Worm (Caenorhabditis elegans) whole organism, L1 larva: ENCODE measurements around the gene toca-1.

Source experiments
- F16B12.6 ChIP-seq: fragments of 150-350 bp; optimal IDR thresholded peaks from 2 replicates; lab custom pipeline; 2014; ENCODE audit warnings: missing biosample characterization, missing genetic modification characterization
- Y116A8C.19 ChIP-seq: sonication (generic microtip); optimal IDR thresholded peaks from 2 replicates; lab custom pipeline; 2016; ENCODE audit warnings: missing compliant biosample characterization, missing genetic modification characterization, borderline replicate concordance
- alr-1 ChIP-seq: fragments of 200-800 bp; sonication (Bioruptor generic); optimal IDR thresholded peaks from 2 replicates; lab custom pipeline; 2018; ENCODE audit warnings: borderline replicate concordance, mild to moderate bottlenecking, missing genetic modification characterization, missing compliant biosample characterization
- ama-1 ChIP-seq: fragments of 150-350 bp; optimal IDR thresholded peaks from 2 replicates; lab custom pipeline; 2014
- blmp-1 ChIP-seq: fragments of 150-350 bp; optimal IDR thresholded peaks from 2 replicates; lab custom pipeline; 2014; ENCODE audit warnings: missing biosample characterization, missing genetic modification characterization
- ceh-63 ChIP-seq: fragments of 200-800 bp; sonication (Bioruptor generic); optimal IDR thresholded peaks from 2 replicates; lab custom pipeline; 2018; ENCODE audit warnings: mild to moderate bottlenecking, missing genetic modification characterization, missing compliant biosample characterization
- ces-1 ChIP-seq: fragments of 150-350 bp; optimal IDR thresholded peaks from 2 replicates; lab custom pipeline; 2014; ENCODE audit warnings: missing biosample characterization, missing genetic modification reagents, missing genetic modification characterization
- dsc-1 ChIP-seq: sonication (generic microtip); optimal IDR thresholded peaks from 2 replicates; lab custom pipeline; 2016; ENCODE audit warnings: mild to moderate bottlenecking, missing genetic modification characterization, missing compliant biosample characterization
- efl-1 ChIP-seq, 4 experiments: fragments of 150-350 bp; optimal IDR thresholded peaks in 3 of 4; peaks in 1 of 4; 1 replicate in 1 of 4; 2 replicates in 3 of 4; lab custom pipeline; 2014; ENCODE audit warnings: missing biosample characterization in 2 of 4, missing genetic modification characterization in 2 of 4, missing genetic modification reagents in 2 of 4
- efl-3 ChIP-seq: fragments of 200-800 bp; sonication (Bioruptor generic); optimal IDR thresholded peaks from 2 replicates; lab custom pipeline; 2018; ENCODE audit warnings: mild to moderate bottlenecking, missing genetic modification characterization, missing compliant biosample characterization
- egl-13 ChIP-seq: sonication (generic microtip); optimal IDR thresholded peaks from 2 replicates; lab custom pipeline; 2016; ENCODE audit warnings: missing genotype, missing genetic modification reagents, missing genetic modification characterization, missing compliant biosample characterization
- egl-27 ChIP-seq, 2 experiments: fragments of 150-350 bp in 1 of 2; sonication (generic microtip); optimal IDR thresholded peaks; 3 replicates each; lab custom pipeline; 2017 to 2018; ENCODE audit warnings: missing biosample characterization in 2 of 2, missing genetic modification characterization in 2 of 2, missing genetic modification reagents in 2 of 2
- elt-2 ChIP-seq: sonication (generic microtip); optimal IDR thresholded peaks from 2 replicates; lab custom pipeline; 2016; ENCODE audit warnings: missing genetic modification characterization, mild to moderate bottlenecking, inconsistent platforms, missing compliant biosample characterization, missing genetic modification reagents
- elt-3 ChIP-seq, 6 experiments: fragments of 150-350 bp in 1 of 6; sonication (generic microtip); optimal IDR thresholded peaks; 2 replicates each; lab custom pipeline; 2017 to 2018; ENCODE audit warnings: missing biosample characterization in 6 of 6, missing genetic modification characterization in 6 of 6, inconsistent platforms in 1 of 6
- ets-5 ChIP-seq: fragments of 200-800 bp; sonication (Bioruptor generic); IDR thresholded peaks from 2 replicates; pipeline ENCODE4 v1.3.6; 2022; ENCODE audit warnings: missing genetic modification characterization, missing compliant biosample characterization
- fkh-10 ChIP-seq: sonication (generic microtip); optimal IDR thresholded peaks from 2 replicates; lab custom pipeline; 2017; ENCODE audit warnings: missing biosample characterization, missing genetic modification reagents, missing genetic modification characterization
- fkh-4 ChIP-seq: sonication (generic microtip); optimal IDR thresholded peaks from 2 replicates; lab custom pipeline; 2016; ENCODE audit warnings: missing compliant biosample characterization, missing genetic modification characterization, borderline replicate concordance
- fos-1 ChIP-seq: fragments of 150-350 bp; optimal IDR thresholded peaks from 2 replicates; lab custom pipeline; 2014; ENCODE audit warnings: missing biosample characterization, missing genetic modification characterization
- grh-1 ChIP-seq: fragments of 200-800 bp; sonication (Bioruptor generic); IDR thresholded peaks from 2 replicates; pipeline ENCODE4 v1.3.6; 2022; ENCODE audit warnings: missing genetic modification reagents, missing genetic modification characterization, missing compliant biosample characterization
- hlh-4 ChIP-seq: sonication (generic microtip); optimal IDR thresholded peaks from 2 replicates; lab custom pipeline; 2016; ENCODE audit warnings: mild to moderate bottlenecking, missing genetic modification characterization, missing compliant biosample characterization
- hpl-2 ChIP-seq: fragments of 150-350 bp; optimal IDR thresholded peaks from 2 replicates; lab custom pipeline; 2014; ENCODE audit warnings: missing biosample characterization, missing genetic modification reagents, missing genetic modification characterization
- irx-1 ChIP-seq: sonication (generic microtip); optimal IDR thresholded peaks from 2 replicates; lab custom pipeline; 2016; ENCODE audit warnings: missing genetic modification characterization, missing compliant biosample characterization
- jun-1 ChIP-seq: fragments of 150-350 bp; optimal IDR thresholded peaks from 2 replicates; lab custom pipeline; 2014; ENCODE audit warnings: missing biosample characterization, missing genetic modification reagents, missing genetic modification characterization
- lin-13 ChIP-seq: fragments of 150-350 bp; optimal IDR thresholded peaks from 2 replicates; lab custom pipeline; 2014; ENCODE audit warnings: missing biosample characterization, missing genetic modification reagents, missing genetic modification characterization
- lin-14 ChIP-seq: fragments of 200-800 bp; sonication (Bioruptor generic); optimal IDR thresholded peaks from 2 replicates; lab custom pipeline; 2018; ENCODE audit warnings: mild to moderate bottlenecking, missing genetic modification characterization, moderate library complexity, missing compliant biosample characterization
- lin-15B ChIP-seq: fragments of 150-350 bp; sonication (generic microtip); optimal IDR thresholded peaks from 3 replicates; lab custom pipeline; 2014; ENCODE audit warnings: missing biosample characterization, missing genetic modification characterization
- lin-39 ChIP-seq: fragments of 150-350 bp; optimal IDR thresholded peaks from 2 replicates; lab custom pipeline; 2014; ENCODE audit warnings: missing biosample characterization, missing genetic modification reagents, missing genetic modification characterization
- lir-3 ChIP-seq: sonication (generic microtip); optimal IDR thresholded peaks from 2 replicates; lab custom pipeline; 2016; ENCODE audit warnings: mild to moderate bottlenecking, missing genetic modification characterization, moderate library complexity, missing compliant biosample characterization; ENCODE audit not compliant: poor library complexity
- lsy-2 ChIP-seq, 2 experiments: fragments of 150-350 bp; optimal IDR thresholded peaks; 2 replicates each; lab custom pipeline; 2014; ENCODE audit warnings: missing biosample characterization in 2 of 2, missing genetic modification characterization in 2 of 2
- mep-1 ChIP-seq: fragments of 150-350 bp; optimal IDR thresholded peaks from 2 replicates; lab custom pipeline; 2014; ENCODE audit warnings: missing biosample characterization, missing genetic modification characterization
- nhr-19 ChIP-seq: fragments of 200-800 bp; sonication (Bioruptor generic); conservative IDR thresholded peaks from 2 replicates; pipeline ENCODE4 v1.3.6; 2022; ENCODE audit warnings: missing genetic modification characterization, missing compliant biosample characterization
- nhr-20 ChIP-seq: sonication (generic microtip); optimal IDR thresholded peaks from 2 replicates; lab custom pipeline; 2016; ENCODE audit warnings: mild to moderate bottlenecking, missing genetic modification characterization, missing compliant biosample characterization
- nhr-47 ChIP-seq: sonication (generic microtip); optimal IDR thresholded peaks from 2 replicates; lab custom pipeline; 2016; ENCODE audit warnings: mild to moderate bottlenecking, missing genetic modification characterization, moderate library complexity, missing compliant biosample characterization
- nhr-76 ChIP-seq: sonication (generic microtip); optimal IDR thresholded peaks from 2 replicates; lab custom pipeline; 2017; ENCODE audit warnings: missing biosample characterization, missing genetic modification characterization
- nhr-77 ChIP-seq: fragments of 150-350 bp; optimal IDR thresholded peaks from 2 replicates; lab custom pipeline; 2014; ENCODE audit warnings: missing biosample characterization, missing genetic modification characterization
- nhr-84 ChIP-seq: sonication (generic microtip); optimal IDR thresholded peaks from 2 replicates; lab custom pipeline; 2017; ENCODE audit warnings: missing biosample characterization, missing genetic modification characterization
- nhr-85 ChIP-seq: sonication (generic microtip); peaks from one replicate; lab custom pipeline; 2016; ENCODE audit warnings: missing genetic modification characterization, inconsistent platforms, missing compliant biosample characterization
- pag-3 ChIP-seq: sonication (generic microtip); optimal IDR thresholded peaks from 2 replicates; lab custom pipeline; 2017; ENCODE audit warnings: missing genetic modification characterization, mild to moderate bottlenecking, missing compliant biosample characterization, antibody characterized with exemption, borderline replicate concordance; ENCODE audit not compliant: insufficient read depth
- pax-3 ChIP-seq: fragments of 200-800 bp; sonication (Bioruptor generic); optimal IDR thresholded peaks from 2 replicates; lab custom pipeline; 2018; ENCODE audit warnings: mild to moderate bottlenecking, missing genetic modification characterization, moderate library complexity, missing compliant biosample characterization
- pqm-1 ChIP-seq: sonication (generic microtip); optimal IDR thresholded peaks from 3 replicates; lab custom pipeline; 2017; ENCODE audit warnings: missing biosample characterization, missing genetic modification characterization
- rnt-1 ChIP-seq: sonication (generic microtip); optimal IDR thresholded peaks from 2 replicates; lab custom pipeline; 2016; ENCODE audit warnings: mild to moderate bottlenecking, missing genetic modification characterization, moderate library complexity, missing compliant biosample characterization
- snpc-4 ChIP-seq: fragments of 150-350 bp; optimal IDR thresholded peaks from 2 replicates; lab custom pipeline; 2014; ENCODE audit warnings: missing biosample characterization, missing genetic modification characterization
- snu-23 ChIP-seq: sonication (generic microtip); optimal IDR thresholded peaks from 2 replicates; lab custom pipeline; 2016; ENCODE audit warnings: missing genetic modification characterization, missing compliant biosample characterization
- sox-4 ChIP-seq: sonication (generic microtip); optimal IDR thresholded peaks from 2 replicates; lab custom pipeline; 2016; ENCODE audit warnings: missing genetic modification characterization, missing compliant biosample characterization
- sptf-1 ChIP-seq: fragments of 150-350 bp; optimal IDR thresholded peaks from 2 replicates; lab custom pipeline; 2014; ENCODE audit warnings: missing biosample characterization, missing genetic modification characterization
- tbx-2 ChIP-seq: sonication (generic microtip); optimal IDR thresholded peaks from 2 replicates; lab custom pipeline; 2016; ENCODE audit warnings: missing genetic modification characterization, missing compliant biosample characterization
- tlp-1 ChIP-seq: fragments of 150-350 bp; optimal IDR thresholded peaks from 2 replicates; lab custom pipeline; 2014; ENCODE audit warnings: missing biosample characterization, missing genetic modification characterization
- unc-62 ChIP-seq: fragments of 150-350 bp; optimal IDR thresholded peaks from 2 replicates; lab custom pipeline; 2014; ENCODE audit warnings: missing biosample characterization, missing genetic modification reagents, missing genetic modification characterization
- unc-86 ChIP-seq: sonication (generic microtip); optimal IDR thresholded peaks from 2 replicates; lab custom pipeline; 2016; ENCODE audit warnings: missing genetic modification characterization, missing compliant biosample characterization
- unc-98 ChIP-seq: fragments of 200-800 bp; sonication (Bioruptor generic); IDR thresholded peaks from 2 replicates; pipeline ENCODE4 v1.3.6; 2022; ENCODE audit warnings: missing genetic modification characterization, missing compliant biosample characterization
- vab-15 ChIP-seq: sonication (generic microtip); optimal IDR thresholded peaks from 2 replicates; lab custom pipeline; 2017; ENCODE audit warnings: missing genotype, mild to moderate bottlenecking, missing genetic modification characterization, missing compliant biosample characterization

The toca-1 gene

DNA sequence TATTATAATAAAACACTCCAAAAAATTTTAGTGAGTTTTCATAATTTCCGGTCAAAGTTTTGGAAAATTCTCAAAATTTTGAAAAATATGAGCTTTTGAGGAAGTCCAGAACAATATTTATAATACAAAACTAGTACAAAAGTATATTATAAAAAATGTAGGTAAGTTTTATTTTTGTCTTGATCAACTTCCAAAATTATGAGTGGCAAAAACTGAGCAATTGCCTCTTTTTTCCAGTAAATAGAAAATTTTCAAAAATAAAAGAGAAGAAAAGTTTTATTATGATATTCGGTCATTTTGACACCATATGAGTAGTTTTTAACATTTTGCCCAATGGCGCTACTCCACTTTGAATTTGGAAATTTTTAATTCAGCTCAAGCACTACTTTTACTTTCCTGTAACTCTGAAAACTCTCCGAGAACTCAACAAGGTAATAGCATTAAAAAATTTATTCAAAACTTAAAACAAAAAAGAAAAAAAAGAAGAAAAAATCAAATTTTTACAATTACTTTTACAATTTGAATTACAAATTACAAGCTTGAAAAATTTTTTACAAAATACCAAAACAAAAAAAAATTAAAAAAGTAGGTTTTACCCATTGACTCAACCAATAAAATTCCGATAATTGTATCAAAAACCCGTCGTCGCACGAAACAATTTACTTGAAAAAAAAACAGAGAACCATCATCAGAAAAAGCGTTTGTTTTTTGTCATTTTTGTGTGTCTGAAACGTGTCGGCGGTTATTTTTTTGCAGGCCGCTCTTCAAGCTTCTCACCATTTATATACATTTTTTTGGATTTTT is 17.4 kb downstream of the toca-1 start:
- no peak for TF ChIP-seq sptf-1 (tag; lab: Kevin White, UChicago)
- TF ChIP-seq nhr-85, result peak; percentile 85
- no peak for TF ChIP-seq ces-1 (GFP tag; lab: Kevin White, UChicago)
- no peak for TF ChIP-seq pag-3 (tag; lab: Kevin White, UChicago)
- peak; percentile 61 for TF ChIP-seq grh-1 (GFP tag; lab: Robert Waterston, UW)
- TF ChIP-seq nhr-47 (tag; lab: Kevin White, UChicago), result peak; percentile 61
- TF ChIP-seq hpl-2 (GFP tag; lab: Kevin White, UChicago), result peak; percentile 38
- TF ChIP-seq efl-3 (GFP tag; lab: Kevin White, UChicago), result no peak
- TF ChIP-seq dsc-1, result no peak
- no peak for TF ChIP-seq pqm-1
- peak; percentile 74 for TF ChIP-seq lin-13 (GFP tag; lab: Kevin White, UChicago)
- peak in 2 of 6 experiments; percentile 60 to 87 for TF ChIP-seq elt-3 (tag; optimal IDR thresholded peaks at IDR 0.05; lab: Kevin White, UChicago)
- TF ChIP-seq irx-1, result no peak
- peak; percentile 72 for TF ChIP-seq snu-23
- no peak for TF ChIP-seq fkh-10
- TF ChIP-seq blmp-1 (tag; lab: Kevin White, UChicago), result no peak
- no peak for TF ChIP-seq unc-62 (GFP tag; lab: Kevin White, UChicago)
- TF ChIP-seq ceh-63 (GFP tag; lab: Kevin White, UChicago), result no peak
- TF ChIP-seq lir-3 (tag; lab: Kevin White, UChicago), result peak; percentile 44
- TF ChIP-seq hlh-4 (tag; lab: Kevin White, UChicago), result no peak
- TF ChIP-seq lin-15B (tag; lab: Kevin White, UChicago), result no peak
- no peak for TF ChIP-seq tlp-1 (tag; lab: Kevin White, UChicago)
- no peak for TF ChIP-seq efl-1 (optimal IDR thresholded peaks at IDR 0.05; lab: Kevin White, UChicago)
- TF ChIP-seq efl-1 (GFP tag; optimal IDR thresholded peaks at IDR 0.05 in 1 of 2; lab: Kevin White, UChicago), result peak in 1 of 2 experiments; percentile 93
- TF ChIP-seq tbx-2 (tag; lab: Kevin White, UChicago), result peak; percentile 32
- TF ChIP-seq nhr-20 (tag; lab: Kevin White, UChicago), result peak; percentile 62
- peak; percentile 38 for TF ChIP-seq elt-2 (tag; lab: Kevin White, UChicago)
- peak; percentile 55 for TF ChIP-seq rnt-1 (tag; lab: Kevin White, UChicago)
- TF ChIP-seq nhr-77 (tag; lab: Kevin White, UChicago), result no peak
- no peak for TF ChIP-seq snpc-4 (tag; lab: Kevin White, UChicago)
- no peak for TF ChIP-seq fos-1 (tag; lab: Kevin White, UChicago)
- TF ChIP-seq lin-14 (GFP tag; lab: Kevin White, UChicago), result peak; percentile 47
- TF ChIP-seq jun-1 (tag; lab: Kevin White, UChicago), result peak; percentile 38
- no peak for TF ChIP-seq sox-4
- no peak for TF ChIP-seq ets-5 (GFP tag; lab: Robert Waterston, UW)
- TF ChIP-seq alr-1 (tag; lab: Kevin White, UChicago), result no peak
- TF ChIP-seq lsy-2 (tag; optimal IDR thresholded peaks at IDR 0.05; lab: Kevin White, UChicago), result peak; percentile 37 to 52
- peak; percentile 79 for TF ChIP-seq nhr-19 (GFP tag; lab: Robert Waterston, UW)
- peak; percentile 94 for TF ChIP-seq ama-1
- no peak for TF ChIP-seq Y116A8C.19 (tag; lab: Kevin White, UChicago)
- TF ChIP-seq unc-86, result no peak
- TF ChIP-seq unc-98 (GFP tag; lab: Robert Waterston, UW), result no peak
- TF ChIP-seq vab-15 (tag; lab: Kevin White, UChicago), result peak; percentile 77
- no peak for TF ChIP-seq F16B12.6
- TF ChIP-seq fkh-4, result no peak
- no peak for TF ChIP-seq egl-27 (tag; optimal IDR thresholded peaks at IDR 0.05; lab: Kevin White, UChicago)
- TF ChIP-seq nhr-76 (tag; lab: Kevin White, UChicago), result no peak
- TF ChIP-seq pax-3 (tag; lab: Kevin White, UChicago), result peak; percentile 84
- TF ChIP-seq egl-13, result no peak
- TF ChIP-seq lin-39 (tag; lab: Kevin White, UChicago), result peak; percentile 53
- no peak for TF ChIP-seq nhr-84 (tag; lab: Kevin White, UChicago)
- peak; percentile 83 for TF ChIP-seq mep-1 (tag; lab: Kevin White, UChicago)
